Fruit fly (Drosophila melanogaster) whole organism, embryonic: ENCODE measurements around the gene SmE.
"Not testable (repeated sequence)": the region's sequence is repeated elsewhere in the genome, so short reads cannot be mapped to it uniquely, and the experiment has no call there.

Experiments
- Blimp-1 ChIP-seq: fragments of 200-800 bp; sonication (Bioruptor generic); optimal IDR thresholded peaks from 3 replicates; lab custom pipeline; 2018; ENCODE audit warnings: missing biosample characterization, missing genetic modification characterization, mild to moderate bottlenecking, moderate library complexity, missing genetic modification reagents
- CG11456 ChIP-seq: fragments of 200-800 bp; sonication (Bioruptor generic); IDR thresholded peaks from 3 replicates; pipeline ENCODE4 v1.3.6; 2022; ENCODE audit warnings: missing biosample characterization, missing genetic modification characterization
- CG13894 ChIP-seq: fragments of 200-800 bp; sonication (Bioruptor generic); optimal IDR thresholded peaks from 3 replicates; lab custom pipeline; 2018; ENCODE audit warnings: missing biosample characterization, mild to moderate bottlenecking, missing genetic modification characterization, moderate library complexity
- CG14860 ChIP-seq: fragments of 200-800 bp; sonication (Bioruptor generic); IDR thresholded peaks from 3 replicates; pipeline ENCODE4 v1.3.6; 2022; ENCODE audit warnings: missing biosample characterization, missing genetic modification characterization; ENCODE audit not compliant: partially characterized antibody
- CG15601 ChIP-seq: fragments of 200-800 bp; sonication (Bioruptor generic); optimal IDR thresholded peaks from 3 replicates; lab custom pipeline; 2019; ENCODE audit warnings: missing biosample characterization, mild to moderate bottlenecking, missing genetic modification characterization, moderate library complexity
- CG1603 ChIP-seq: fragments of 200-800 bp; sonication (Bioruptor generic); optimal IDR thresholded peaks from 2 replicates; lab custom pipeline; 2019; ENCODE audit warnings: missing biosample characterization, mild to moderate bottlenecking, missing genetic modification characterization, moderate library complexity
- CG16813 ChIP-seq: fragments of 200-800 bp; sonication (Bioruptor generic); IDR thresholded peaks from 3 replicates; pipeline ENCODE4 v1.3.6; 2022; ENCODE audit warnings: missing biosample characterization, missing genetic modification characterization; ENCODE audit not compliant: partially characterized antibody
- CG17829 ChIP-seq: fragments of 200-800 bp; optimal IDR thresholded peaks from 2 replicates; lab custom pipeline; 2019; ENCODE audit warnings: missing biosample characterization, mild to moderate bottlenecking, missing genetic modification characterization, moderate library complexity
- CG2712 ChIP-seq: fragments of 200-800 bp; optimal IDR thresholded peaks from 3 replicates; lab custom pipeline; 2019; ENCODE audit warnings: missing biosample characterization, mild to moderate bottlenecking, missing genetic modification characterization, moderate library complexity
- CG34422 ChIP-seq: fragments of 200-800 bp; sonication (Bioruptor generic); IDR thresholded peaks from 3 replicates; pipeline ENCODE4 v1.3.6; 2022; ENCODE audit warnings: missing biosample characterization, missing genetic modification characterization
- CG3847 ChIP-seq: fragments of 200-800 bp; sonication (Bioruptor generic); IDR thresholded peaks from 2 replicates; pipeline ENCODE4 v1.3.6; 2022; ENCODE audit warnings: missing biosample characterization, missing genetic modification characterization
- CG42726 ChIP-seq: fragments of 200-800 bp; sonication (Bioruptor generic); IDR thresholded peaks from 2 replicates; pipeline ENCODE4 v1.3.6; 2022; ENCODE audit warnings: missing biosample characterization, missing genetic modification characterization; ENCODE audit not compliant: partially characterized antibody
- CG6654 ChIP-seq: fragments of 200-800 bp; sonication (Bioruptor generic); optimal IDR thresholded peaks from 2 replicates; lab custom pipeline; 2017; ENCODE audit warnings: missing biosample characterization, mild to moderate bottlenecking, missing genetic modification characterization
- CG6791 ChIP-seq: fragments of 200-800 bp; sonication (Bioruptor generic); IDR thresholded peaks from 3 replicates; pipeline ENCODE4 v1.3.6; 2022; ENCODE audit warnings: missing biosample characterization, missing genetic modification characterization; ENCODE audit not compliant: partially characterized antibody
- CG7839 ChIP-seq: fragments of 200-800 bp; sonication (Bioruptor generic); optimal IDR thresholded peaks from 3 replicates; lab custom pipeline; 2018; ENCODE audit warnings: missing biosample characterization, mild to moderate bottlenecking, missing genetic modification characterization, moderate library complexity
- CG8290 ChIP-seq, 3 experiments: fragments of 200-800 bp; sonication (Bioruptor generic); optimal IDR thresholded peaks; 2 replicates each; lab custom pipeline; 2016 to 2019; ENCODE audit warnings: missing biosample characterization in 3 of 3, missing genetic modification characterization in 3 of 3, mild to moderate bottlenecking in 2 of 3, moderate library complexity in 1 of 3
- CG9932 ChIP-seq: fragments of 200-800 bp; sonication (Bioruptor generic); IDR thresholded peaks from 2 replicates; pipeline ENCODE4 v1.3.6; 2022; ENCODE audit warnings: missing biosample characterization, missing genetic modification characterization
- CTCF ChIP-seq: fragments of 200-800 bp; sonication (Bioruptor generic); optimal IDR thresholded peaks from 2 replicates; lab custom pipeline; 2017; ENCODE audit warnings: missing biosample characterization, mild to moderate bottlenecking, missing genetic modification characterization, moderate library complexity
- CoRest ChIP-seq: fragments of 200-800 bp; sonication (Bioruptor generic); optimal IDR thresholded peaks from 3 replicates; lab custom pipeline; 2018; ENCODE audit warnings: missing biosample characterization, mild to moderate bottlenecking, missing genetic modification characterization, moderate library complexity
- Deaf1 ChIP-seq: fragments of 200-800 bp; optimal IDR thresholded peaks from 3 replicates; lab custom pipeline; 2019; ENCODE audit warnings: missing biosample characterization, mild to moderate bottlenecking, missing genetic modification characterization, moderate library complexity
- Dek ChIP-seq: fragments of 200-800 bp; sonication (Bioruptor generic); optimal IDR thresholded peaks from 3 replicates; lab custom pipeline; 2019; ENCODE audit warnings: missing biosample characterization, mild to moderate bottlenecking, missing genetic modification characterization, moderate library complexity
- E2f2 ChIP-seq: fragments of 200-800 bp; sonication (Bioruptor generic); IDR thresholded peaks from 2 replicates; pipeline ENCODE4 v1.3.6; 2022; ENCODE audit warnings: missing biosample characterization, missing genetic modification characterization
- Ets65A ChIP-seq: fragments of 200-800 bp; sonication (Bioruptor generic); peaks from one replicate; lab custom pipeline; 2016; ENCODE audit warnings: missing biosample characterization, missing genetic modification characterization
- Ets97D ChIP-seq: fragments of 200-800 bp; sonication (Bioruptor generic); optimal IDR thresholded peaks from 3 replicates; lab custom pipeline; 2016; ENCODE audit warnings: missing biosample characterization, missing genetic modification characterization
- Gug ChIP-seq: fragments of 200-800 bp; sonication (Bioruptor generic); IDR thresholded peaks from 4 replicates; pipeline ENCODE4 v1.3.6; 2022; ENCODE audit warnings: missing biosample characterization, missing genetic modification characterization
- HLH3B ChIP-seq: fragments of 200-800 bp; sonication (Bioruptor generic); IDR thresholded peaks from 2 replicates; pipeline ENCODE4 v1.3.6; 2022; ENCODE audit warnings: missing biosample characterization, missing genetic modification characterization
- HmgD ChIP-seq: fragments of 200-800 bp; sonication (Bioruptor generic); optimal IDR thresholded peaks from 3 replicates; lab custom pipeline; 2016; ENCODE audit warnings: missing biosample characterization, missing genetic modification characterization
- Lhr ChIP-seq: fragments of 200-800 bp; sonication (Bioruptor generic); optimal IDR thresholded peaks from 3 replicates; lab custom pipeline; 2017; ENCODE audit warnings: mild to moderate bottlenecking, missing biosample characterization, missing genetic modification reagents, missing genetic modification characterization
- Myb ChIP-seq: fragments of 200-800 bp; sonication (Bioruptor generic); optimal IDR thresholded peaks from 2 replicates; lab custom pipeline; 2016; ENCODE audit warnings: missing biosample characterization, missing genetic modification characterization
- NFAT ChIP-seq: fragments of 200-800 bp; sonication (Bioruptor generic); IDR thresholded peaks from 2 replicates; pipeline ENCODE4 v1.3.6; 2022; ENCODE audit warnings: missing biosample characterization, missing genetic modification characterization
- Rfx ChIP-seq: fragments of 200-800 bp; sonication (Bioruptor generic); IDR thresholded peaks from 2 replicates; pipeline ENCODE4 v1.3.6; 2022; ENCODE audit warnings: missing biosample characterization, missing genetic modification characterization
- ato ChIP-seq: fragments of 200-800 bp; sonication (Bioruptor generic); IDR thresholded peaks from 2 replicates; pipeline ENCODE4 v1.3.6; 2022; ENCODE audit warnings: missing biosample characterization, missing genetic modification characterization; ENCODE audit not compliant: partially characterized antibody
- ci ChIP-seq: fragments of 200-800 bp; sonication (Bioruptor generic); IDR thresholded peaks from 3 replicates; pipeline ENCODE4 v1.3.6; 2022; ENCODE audit warnings: missing biosample characterization, missing genetic modification characterization
- dysf ChIP-seq: fragments of 200-800 bp; sonication (Bioruptor generic); IDR thresholded peaks from 3 replicates; pipeline ENCODE4 v1.3.6; 2022; ENCODE audit warnings: missing biosample characterization, missing genetic modification characterization
- grau ChIP-seq: fragments of 200-800 bp; optimal IDR thresholded peaks from 3 replicates; lab custom pipeline; 2019; ENCODE audit warnings: missing biosample characterization, mild to moderate bottlenecking, missing genetic modification characterization, moderate library complexity
- knrl ChIP-seq: fragments of 200-800 bp; sonication (Bioruptor generic); IDR thresholded peaks from 3 replicates; pipeline ENCODE4 v1.3.6; 2022; ENCODE audit warnings: missing biosample characterization, missing genetic modification characterization; ENCODE audit not compliant: partially characterized antibody
- nmo ChIP-seq: fragments of 200-800 bp; sonication (Bioruptor generic); optimal IDR thresholded peaks from 2 replicates; lab custom pipeline; 2018; ENCODE audit warnings: missing biosample characterization, mild to moderate bottlenecking, missing genetic modification characterization, moderate library complexity
- otp ChIP-seq: fragments of 200-800 bp; sonication (Bioruptor generic); IDR thresholded peaks from 3 replicates; pipeline ENCODE4, ENCODE4 v1.3.6; 2022; ENCODE audit warnings: missing biosample characterization, missing genetic modification characterization
- pan ChIP-seq, 4 experiments: fragments of >200 bp in 3 of 4; fragments of 200-800 bp in 1 of 4; sonication (Bioruptor generic) in 1 of 4; optimal IDR thresholded peaks in 3 of 4; IDR thresholded peaks in 1 of 4; 2 replicates each; pipeline versions ENCODE4 v1.3.6 to Lab custom; 2017 to 2022; ENCODE audit warnings: missing biosample characterization in 2 of 4, missing genetic modification characterization in 2 of 4, mixed read lengths in 1 of 4
- row ChIP-seq: fragments of 200-800 bp; sonication (Bioruptor generic); IDR thresholded peaks from 3 replicates; pipeline ENCODE4 v1.3.6; 2022; ENCODE audit warnings: missing biosample characterization, missing genetic modification characterization
- slbo ChIP-seq: fragments of 200-800 bp; sonication (Bioruptor generic); IDR thresholded peaks from 2 replicates; pipeline ENCODE4 v1.3.6; 2022; ENCODE audit warnings: missing biosample characterization, missing genetic modification characterization
- ssp ChIP-seq: fragments of 200-800 bp; sonication (Bioruptor generic); IDR thresholded peaks from 2 replicates; pipeline ENCODE4 v1.3.6; 2022; ENCODE audit warnings: missing biosample characterization, missing genetic modification characterization
- stwl ChIP-seq: fragments of 200-800 bp; sonication (Bioruptor generic); optimal IDR thresholded peaks from 3 replicates; lab custom pipeline; 2018; ENCODE audit warnings: missing biosample characterization, mild to moderate bottlenecking, missing genetic modification characterization, moderate library complexity
- vvl ChIP-seq: fragments of 200-800 bp; sonication (Bioruptor generic); IDR thresholded peaks from 2 replicates; pipeline ENCODE4 v1.3.6; 2022; ENCODE audit warnings: missing biosample characterization, missing genetic modification characterization
- zen ChIP-seq: fragments of 200-800 bp; sonication (Bioruptor generic); optimal IDR thresholded peaks from 3 replicates; lab custom pipeline; 2018; ENCODE audit warnings: missing biosample characterization, mild to moderate bottlenecking, missing genetic modification characterization, moderate library complexity
- zfh1 ChIP-seq: fragments of 200-800 bp; sonication (Bioruptor generic); IDR thresholded peaks from 3 replicates; pipeline ENCODE4 v1.3.6; 2022; ENCODE audit warnings: missing biosample characterization, missing genetic modification characterization

SmE gene

dm6 chr2L:7856380-7857127 lies 28.7 kb downstream of the SmE start, which contains the start of gene lectin-28C:
Gene lectin-28C (plus strand): TSS chr2L:7857077.
- 0 out of 3 replicates have a peak, but pooled peaks have one; percentile 32 for TF ChIP-seq CG14860 (GFP tag; lab: Robert Waterston, UW)
- peak; percentile 74 for TF ChIP-seq HmgD
- peak; percentile 91 for TF ChIP-seq Myb (GFP tag; lab: Kevin White, UChicago)
- TF ChIP-seq pan (optimal IDR thresholded peaks at IDR 0.05; lab: Kevin White, UChicago): not testable (repeated sequence)
- peak in 1 of 2 experiments; percentile 45 for TF ChIP-seq pan (GFP tag; optimal IDR thresholded peaks at IDR 0.05 in 1 of 2, IDR thresholded peaks at IDR 0.05 in 1 of 2)
- TF ChIP-seq CG9932: 0 out of 2 replicates have a peak, but pooled peaks have one; percentile 22
- peak; percentile 52; the same call in 1 of the 3 replicates for TF ChIP-seq dysf (GFP tag; lab: Robert Waterston, UW)
- TF ChIP-seq CG8290 (GFP tag; optimal IDR thresholded peaks at IDR 0.05; lab: Kevin White, UChicago): peak; percentile 45
- peak in 1 of 2 experiments; percentile 22 for TF ChIP-seq CG8290 (tag; optimal IDR thresholded peaks at IDR 0.05; lab: Kevin White, UChicago)
- peak; percentile 72 for TF ChIP-seq CG42726 (GFP tag; lab: Robert Waterston, UW)
- peak; percentile 39 for TF ChIP-seq Lhr (GFP tag; lab: Kevin White, UChicago)
- peak; percentile 49 for TF ChIP-seq CG1603 (tag; lab: Kevin White, UChicago)
- TF ChIP-seq Deaf1: peak; percentile 8
- TF ChIP-seq zen (tag; lab: Kevin White, UChicago): peak; percentile 22
- peak; percentile 17; the same call in 1 of the 3 replicates for TF ChIP-seq CG34422 (GFP tag; lab: Robert Waterston, UW)
- TF ChIP-seq NFAT: 0 out of 2 replicates have a peak, but pooled peaks have one; percentile 5
- peak; percentile 54; the same call in 1 of the 3 replicates for TF ChIP-seq CG16813 (GFP tag; lab: Robert Waterston, UW)
- peak; percentile 10 for TF ChIP-seq CG17829 (tag; lab: Kevin White, UChicago)
- TF ChIP-seq CG11456 (GFP tag; lab: Robert Waterston, UW): peak; percentile 60; the same call in 1 of the 3 replicates
- peak; percentile 44; the same call in 1 of the 4 replicates for TF ChIP-seq Gug (GFP tag; lab: Robert Waterston, UW)
- peak; percentile 2 for TF ChIP-seq Dek
- TF ChIP-seq CG7839 (tag; lab: Kevin White, UChicago): peak; percentile 30
- TF ChIP-seq slbo (GFP tag; lab: Robert Waterston, UW): 0 out of 2 replicates have a peak, but pooled peaks have one; percentile 32
- TF ChIP-seq grau: peak; percentile 1
- 0 out of 3 replicates have a peak, but pooled peaks have one; percentile 20 for TF ChIP-seq ci (GFP tag; lab: Robert Waterston, UW)
- peak; percentile 15; the same call in 1 of the 2 replicates for TF ChIP-seq HLH3B (GFP tag; lab: Robert Waterston, UW)
- TF ChIP-seq CoRest (tag; lab: Kevin White, UChicago): peak; percentile 12
- peak; percentile 23; the same call in 1 of the 3 replicates for TF ChIP-seq row
- TF ChIP-seq Rfx: peak; percentile 64
- peak; percentile 47; the same call in 1 of the 2 replicates for TF ChIP-seq vvl (GFP tag; lab: Robert Waterston, UW)
- peak; percentile 60; the same call in 1 of the 2 replicates for TF ChIP-seq ato (GFP tag; lab: Robert Waterston, UW)
- TF ChIP-seq Ets97D (GFP tag; lab: Kevin White, UChicago): peak; percentile 36
- TF ChIP-seq CG3847: peak; percentile 56
- peak; percentile 26 for TF ChIP-seq nmo
- peak; percentile 97 for TF ChIP-seq stwl (tag; lab: Kevin White, UChicago)
- TF ChIP-seq CG13894 (tag; lab: Kevin White, UChicago): peak; percentile 1
- TF ChIP-seq CG2712 (tag; lab: Kevin White, UChicago): peak; percentile 11
- TF ChIP-seq ssp (GFP tag; lab: Robert Waterston, UW): 0 out of 2 replicates have a peak, but pooled peaks have one; percentile 7
- peak; percentile 100 for TF ChIP-seq CG6654 (GFP tag; lab: Kevin White, UChicago)
- TF ChIP-seq Blimp-1: peak; percentile 1
- peak; percentile 95 for TF ChIP-seq CTCF (GFP tag; lab: Kevin White, UChicago)
- TF ChIP-seq knrl (GFP tag; lab: Robert Waterston, UW): peak; percentile 47; the same call in 2 of the 3 replicates
- peak; percentile 88 for TF ChIP-seq CG6791 (GFP tag; lab: Robert Waterston, UW)
- TF ChIP-seq E2f2 (GFP tag; lab: Robert Waterston, UW): peak; percentile 68
- TF ChIP-seq CG15601 (tag; lab: Kevin White, UChicago): peak; percentile 2
- TF ChIP-seq Ets65A (GFP tag; lab: Kevin White, UChicago): peak; percentile 93
- TF ChIP-seq zfh1 (GFP tag; lab: Robert Waterston, UW): peak; percentile 35; the same call in 1 of the 3 replicates
- 0 out of 3 replicates have a peak, but pooled peaks have one; percentile 44 for TF ChIP-seq otp (GFP tag; lab: Robert Waterston, UW)
